Worm (Caenorhabditis elegans): ENCODE results near the gene abl-1.

abl-1 gene

ce11 chrX:10597554-10598191, 26.3 kb downstream of the abl-1 start (continued):
- TF ChIP-seq ceh-62 (tag; optimal IDR thresholded peaks at IDR 0.05), result no peak
- no peak for TF ChIP-seq snpc-1.2 (GFP tag; IDR thresholded peaks at IDR 0.05)
- no peak for TF ChIP-seq fos-1 (tag; optimal IDR thresholded peaks at IDR 0.05)
- no peak for TF ChIP-seq hlh-30 (tag; optimal IDR thresholded peaks at IDR 0.05; ENCODE audit: insufficient read depth)
- no peak for TF ChIP-seq saeg-2 (GFP tag; IDR thresholded peaks at IDR 0.05)
- no peak for TF ChIP-seq nhr-237 (tag; optimal IDR thresholded peaks at IDR 0.05)
- no peak for TF ChIP-seq F44E2.7 (GFP tag; IDR thresholded peaks at IDR 0.05)
- TF ChIP-seq zag-1 (tag; optimal IDR thresholded peaks at IDR 0.05), result no peak
- TF ChIP-seq daf-16 (GFP tag; optimal IDR thresholded peaks at IDR 0.05), result no peak
- TF ChIP-seq daf-16 (tag; optimal IDR thresholded peaks at IDR 0.05), result no peak
- no peak for TF ChIP-seq ama-1 (optimal IDR thresholded peaks at IDR 0.05)
- TF ChIP-seq R02D3.7 (tag; optimal IDR thresholded peaks at IDR 0.05), result no peak
- TF ChIP-seq hmg-1.1 (GFP tag; IDR thresholded peaks at IDR 0.05), result 0 out of 2 replicates have a peak, but pooled peaks have one; percentile 23
- TF ChIP-seq egl-43 (GFP tag; IDR thresholded peaks at IDR 0.05), result no peak
- no peak for TF ChIP-seq lin-38 (GFP tag; IDR thresholded peaks at IDR 0.05)
- TF ChIP-seq unc-39 (tag; optimal IDR thresholded peaks at IDR 0.05), result no peak
- no peak for TF ChIP-seq unc-62 (GFP tag; optimal IDR thresholded peaks at IDR 0.05 in 1 of 2)
- no peak for TF ChIP-seq unc-62 (tag; optimal IDR thresholded peaks at IDR 0.05)
- no peak for TF ChIP-seq spr-1 (tag; optimal IDR thresholded peaks at IDR 0.05)

- TF ChIP-seq Y75B8A.6 (GFP tag; IDR thresholded peaks at IDR 0.05), result no peak
- TF ChIP-seq ama-1 (optimal IDR thresholded peaks at IDR 0.05), result no peak
- TF ChIP-seq F37D6.2 (tag; optimal IDR thresholded peaks at IDR 0.05), result no peak
- peak; percentile 13 for TF ChIP-seq aha-1 (tag)
Observed at ce11 chrX:10596420-10596907, 27.5 kb downstream of the abl-1 start.

- TF ChIP-seq ceh-32 (tag; optimal IDR thresholded peaks at IDR 0.05; ENCODE audit: poor library complexity), result no peak
- no peak for TF ChIP-seq egl-27 (tag; optimal IDR thresholded peaks at IDR 0.05)
- TF ChIP-seq unc-62 (GFP tag; optimal IDR thresholded peaks at IDR 0.05 in 1 of 2), result peak in 1 of 2 experiments; percentile 60
- TF ChIP-seq unc-62 (tag; optimal IDR thresholded peaks at IDR 0.05), result no peak
- TF ChIP-seq hlh-30 (tag; optimal IDR thresholded peaks at IDR 0.05; ENCODE audit: insufficient read depth), result peak; percentile 17
- peak; percentile 44 for TF ChIP-seq ces-1 (GFP tag; optimal IDR thresholded peaks at IDR 0.05)
- TF ChIP-seq ctbp-1 (GFP tag; IDR thresholded peaks at IDR 0.05), result peak; percentile 53; the same call in 1 of the 2 replicates
- TF ChIP-seq madf-5 (GFP tag; IDR thresholded peaks at IDR 0.05), result no peak
- TF ChIP-seq fkh-10 (GFP tag; optimal IDR thresholded peaks at IDR 0.05), result peak; percentile 50
Observed at ce11 chrX:10594701-10595421, 29.1 kb downstream of the abl-1 start.

- no peak for TF ChIP-seq cey-2 (tag; optimal IDR thresholded peaks at IDR 0.05; ENCODE audit: borderline replicate concordance, insufficient read depth)
- no peak for TF ChIP-seq ceh-62 (tag; optimal IDR thresholded peaks at IDR 0.05)
- TF ChIP-seq lsy-2 (tag; optimal IDR thresholded peaks at IDR 0.05), result no peak
- no peak for TF ChIP-seq saeg-2 (GFP tag; IDR thresholded peaks at IDR 0.05)
- TF ChIP-seq lin-1 (GFP tag; IDR thresholded peaks at IDR 0.05), result no peak
- TF ChIP-seq mdl-1 (tag; optimal IDR thresholded peaks at IDR 0.05), result no peak
- TF ChIP-seq rbr-2 (tag; optimal IDR thresholded peaks at IDR 0.05), result no peak
- no peak for TF ChIP-seq ZK337.2 (GFP tag; IDR thresholded peaks at IDR 0.05)
- no peak for TF ChIP-seq zag-1 (tag; optimal IDR thresholded peaks at IDR 0.05)
- no peak for TF ChIP-seq madf-9 (GFP tag; conservative IDR thresholded peaks at IDR 0.05)
- TF ChIP-seq hlh-11 (tag; optimal IDR thresholded peaks at IDR 0.05), result no peak
- TF ChIP-seq Y105C5A.15 (GFP tag; IDR thresholded peaks at IDR 0.05), result no peak
- no peak for TF ChIP-seq daf-8 (GFP tag; IDR thresholded peaks at IDR 0.05)
- peak; percentile 3 for TF ChIP-seq fkh-10 (GFP tag; optimal IDR thresholded peaks at IDR 0.05)
- TF ChIP-seq R02D3.7 (tag; optimal IDR thresholded peaks at IDR 0.05), result no peak
- no peak for TF ChIP-seq spr-3 (GFP tag; optimal IDR thresholded peaks at IDR 0.05)
- no peak for TF ChIP-seq nhr-25 (tag; optimal IDR thresholded peaks at IDR 0.05; ENCODE audit: borderline replicate concordance, insufficient read depth)
- TF ChIP-seq unc-62 (GFP tag; optimal IDR thresholded peaks at IDR 0.05 in 1 of 2), result peak in 1 of 2 experiments; percentile 81
- TF ChIP-seq unc-62 (tag; optimal IDR thresholded peaks at IDR 0.05), result no peak
- no peak for TF ChIP-seq egl-43 (GFP tag; IDR thresholded peaks at IDR 0.05)
- TF ChIP-seq dmd-6 (GFP tag; IDR thresholded peaks at IDR 0.05), result no peak
- TF ChIP-seq tag-97 (GFP tag; IDR thresholded peaks at IDR 0.05), result 0 out of 2 replicates have a peak, but pooled peaks have one; percentile 48
Observed at ce11 chrX:10593756-10594376, 30.1 kb downstream of the abl-1 start.

Measured in whole organism, L4 larva.